Fruit fly (Drosophila melanogaster) whole organism, embryonic: ENCODE measurements around the gene EAChm.
A peak's percentile ranks its signal among the peaks of the same experiment; 100 is the strongest.

ENCODE experiments used
- Adf1 ChIP-seq: fragments of 200-800 bp; sonication (Bioruptor generic); IDR thresholded peaks from 2 replicates; pipeline ENCODE4 v1.3.6; 2022; ENCODE audit warnings: missing biosample characterization, missing genetic modification characterization
- CG10209 ChIP-seq: fragments of 200-800 bp; sonication (Bioruptor generic); optimal IDR thresholded peaks from 3 replicates; lab custom pipeline; 2017; ENCODE audit warnings: missing biosample characterization, mild to moderate bottlenecking, missing genetic modification characterization, missing genetic modification reagents
- CG11085 ChIP-seq: fragments of 200-800 bp; sonication (Bioruptor generic); IDR thresholded peaks from 2 replicates; pipeline ENCODE4 v1.3.6; 2022; ENCODE audit warnings: missing biosample characterization, missing genetic modification characterization
- CG11504 ChIP-seq: fragments of 200-800 bp; sonication (Bioruptor generic); optimal IDR thresholded peaks from 3 replicates; lab custom pipeline; 2019; ENCODE audit warnings: missing biosample characterization, mild to moderate bottlenecking, missing genetic modification characterization, moderate library complexity
- CG12299 ChIP-seq: fragments of 200-800 bp; sonication (Bioruptor generic); optimal IDR thresholded peaks from 2 replicates; lab custom pipeline; 2018; ENCODE audit warnings: missing biosample characterization, mild to moderate bottlenecking, missing genetic modification characterization
- CG1233 ChIP-seq: fragments of 200-800 bp; sonication (Bioruptor generic); optimal IDR thresholded peaks from 4 replicates; lab custom pipeline; 2018; ENCODE audit warnings: missing biosample characterization, mild to moderate bottlenecking, missing genetic modification characterization
- CG12659 ChIP-seq: fragments of 200-800 bp; sonication (Bioruptor generic); optimal IDR thresholded peaks from 3 replicates; lab custom pipeline; 2017; ENCODE audit warnings: mild to moderate bottlenecking, missing biosample characterization, missing genetic modification reagents, missing genetic modification characterization
- CG13296 ChIP-seq: fragments of 200-800 bp; sonication (Bioruptor generic); optimal IDR thresholded peaks from 3 replicates; lab custom pipeline; 2018; ENCODE audit warnings: missing biosample characterization, mild to moderate bottlenecking, missing genetic modification characterization
- CG15514 ChIP-seq: fragments of 200-800 bp; sonication (Bioruptor generic); optimal IDR thresholded peaks from 3 replicates; lab custom pipeline; 2017; ENCODE audit warnings: missing biosample characterization, missing genetic modification characterization, mild to moderate bottlenecking, moderate library complexity, missing genetic modification reagents
- CG17328 ChIP-seq: fragments of 200-800 bp; sonication (Bioruptor generic); IDR thresholded peaks from 2 replicates; pipeline ENCODE4 v1.3.6; 2022; ENCODE audit warnings: missing biosample characterization, missing genetic modification characterization
- CG17361 ChIP-seq: fragments of 200-800 bp; sonication (Bioruptor generic); IDR thresholded peaks from 3 replicates; pipeline ENCODE4 v1.3.6; 2022; ENCODE audit warnings: missing biosample characterization, missing genetic modification characterization
- CG17568 ChIP-seq: fragments of 200-800 bp; sonication (Bioruptor generic); optimal IDR thresholded peaks from 2 replicates; lab custom pipeline; 2018; ENCODE audit warnings: missing biosample characterization, mild to moderate bottlenecking, missing genetic modification characterization, moderate library complexity
- CG1792 ChIP-seq: fragments of 200-800 bp; sonication (Bioruptor generic); optimal IDR thresholded peaks from 2 replicates; lab custom pipeline; 2016; ENCODE audit warnings: missing biosample characterization, missing genetic modification characterization
- CG2202 ChIP-seq: fragments of 200-800 bp; sonication (Bioruptor generic); optimal IDR thresholded peaks from 2 replicates; lab custom pipeline; 2018; ENCODE audit warnings: missing biosample characterization, mild to moderate bottlenecking, missing genetic modification characterization
- CG30020 ChIP-seq: fragments of 200-800 bp; optimal IDR thresholded peaks from 2 replicates; lab custom pipeline; 2019; ENCODE audit warnings: missing biosample characterization, mild to moderate bottlenecking, missing genetic modification characterization, moderate library complexity
- CG31365 ChIP-seq: fragments of 200-800 bp; sonication (Bioruptor generic); optimal IDR thresholded peaks from 2 replicates; lab custom pipeline; 2018; ENCODE audit warnings: missing biosample characterization, mild to moderate bottlenecking, missing genetic modification characterization
- CG33557 ChIP-seq: fragments of 200-800 bp; sonication (Bioruptor generic); optimal IDR thresholded peaks from 2 replicates; lab custom pipeline; 2019; ENCODE audit warnings: missing biosample characterization, mild to moderate bottlenecking, missing genetic modification characterization, moderate library complexity
- CG42726 ChIP-seq: fragments of 200-800 bp; sonication (Bioruptor generic); IDR thresholded peaks from 2 replicates; pipeline ENCODE4 v1.3.6; 2022; ENCODE audit warnings: missing biosample characterization, missing genetic modification characterization; ENCODE audit not compliant: partially characterized antibody
- CG43689 ChIP-seq: fragments of 200-800 bp; sonication (Bioruptor generic); IDR thresholded peaks from 2 replicates; pipeline ENCODE4 v1.3.6; 2022; ENCODE audit warnings: missing biosample characterization, missing genetic modification characterization
- CG4820 ChIP-seq: fragments of 200-800 bp; sonication (Bioruptor generic); optimal IDR thresholded peaks from 3 replicates; lab custom pipeline; 2016; ENCODE audit warnings: missing biosample characterization, missing genetic modification characterization
- Camta ChIP-seq: fragments of 200-800 bp; sonication (Bioruptor generic); optimal IDR thresholded peaks from 2 replicates; lab custom pipeline; 2016; ENCODE audit warnings: missing biosample characterization, missing genetic modification characterization
- D19A ChIP-seq: fragments of 200-800 bp; optimal IDR thresholded peaks from 3 replicates; lab custom pipeline; 2019; ENCODE audit warnings: missing biosample characterization, mild to moderate bottlenecking, missing genetic modification characterization, moderate library complexity
- Dad ChIP-seq: fragments of 200-800 bp; sonication (Bioruptor generic); optimal IDR thresholded peaks from 3 replicates; lab custom pipeline; 2016; ENCODE audit warnings: missing biosample characterization, missing genetic modification characterization
- Dek ChIP-seq: fragments of 200-800 bp; sonication (Bioruptor generic); optimal IDR thresholded peaks from 3 replicates; lab custom pipeline; 2019; ENCODE audit warnings: missing biosample characterization, mild to moderate bottlenecking, missing genetic modification characterization, moderate library complexity
- Fer2 ChIP-seq: fragments of 200-800 bp; sonication (Bioruptor generic); optimal IDR thresholded peaks from 2 replicates; lab custom pipeline; 2018; ENCODE audit warnings: missing biosample characterization, mild to moderate bottlenecking, missing genetic modification characterization, moderate library complexity
- H15 ChIP-seq: fragments of 200-800 bp; sonication (Bioruptor generic); IDR thresholded peaks from 3 replicates; pipeline ENCODE4 v1.3.6; 2022; ENCODE audit warnings: missing biosample characterization, missing genetic modification characterization
- Lpt ChIP-seq: fragments of >200 bp; optimal IDR thresholded peaks from 2 replicates; lab custom pipeline; 2018; ENCODE audit warnings: missing biosample characterization, missing genetic modification characterization
- NK7.1 ChIP-seq: fragments of 200-800 bp; sonication (Bioruptor generic); optimal IDR thresholded peaks from 3 replicates; lab custom pipeline; 2016; ENCODE audit warnings: missing biosample characterization, missing genetic modification characterization
- Nf-YA ChIP-seq: fragments of 200-800 bp; sonication (Bioruptor generic); IDR thresholded peaks from 2 replicates; pipeline ENCODE4 v1.3.6; 2022; ENCODE audit warnings: missing biosample characterization, missing genetic modification characterization
- PHDP ChIP-seq: fragments of 200-800 bp; sonication (Bioruptor generic); optimal IDR thresholded peaks from 3 replicates; lab custom pipeline; 2018; ENCODE audit warnings: missing biosample characterization, mild to moderate bottlenecking, missing genetic modification characterization, moderate library complexity
- Ptx1 ChIP-seq: fragments of 200-800 bp; sonication (Bioruptor generic); IDR thresholded peaks from 2 replicates; pipeline ENCODE4 v1.3.6; 2022; ENCODE audit warnings: missing biosample characterization, missing genetic modification characterization
- Rfx ChIP-seq: fragments of 200-800 bp; sonication (Bioruptor generic); IDR thresholded peaks from 2 replicates; pipeline ENCODE4 v1.3.6; 2022; ENCODE audit warnings: missing biosample characterization, missing genetic modification characterization
- al ChIP-seq: fragments of 200-800 bp; sonication (Bioruptor generic); IDR thresholded peaks from 2 replicates; pipeline ENCODE4 v1.3.6; 2022; ENCODE audit warnings: missing biosample characterization, missing genetic modification characterization
- bowl ChIP-seq: fragments of 200-800 bp; sonication (Bioruptor generic); IDR thresholded peaks from 2 replicates; pipeline ENCODE4 v1.3.6; 2022; ENCODE audit warnings: missing biosample characterization, missing genetic modification characterization
- caup ChIP-seq: fragments of 200-800 bp; sonication (Bioruptor generic); optimal IDR thresholded peaks from 3 replicates; lab custom pipeline; 2017; ENCODE audit warnings: missing biosample characterization, mild to moderate bottlenecking, missing genetic modification characterization, moderate library complexity; ENCODE audit not compliant: severe bottlenecking
- ci ChIP-seq: fragments of 200-800 bp; sonication (Bioruptor generic); IDR thresholded peaks from 3 replicates; pipeline ENCODE4 v1.3.6; 2022; ENCODE audit warnings: missing biosample characterization, missing genetic modification characterization
- crol ChIP-seq: fragments of 200-800 bp; sonication (Bioruptor generic); IDR thresholded peaks from 2 replicates; pipeline ENCODE4 v1.3.6; 2022; ENCODE audit warnings: missing biosample characterization, missing genetic modification characterization
- fd3F ChIP-seq: fragments of 200-800 bp; sonication (Bioruptor generic); optimal IDR thresholded peaks from 2 replicates; lab custom pipeline; 2018; ENCODE audit warnings: missing biosample characterization, mild to moderate bottlenecking, missing genetic modification characterization, moderate library complexity
- grau ChIP-seq: fragments of 200-800 bp; optimal IDR thresholded peaks from 3 replicates; lab custom pipeline; 2019; ENCODE audit warnings: missing biosample characterization, mild to moderate bottlenecking, missing genetic modification characterization, moderate library complexity
- mld ChIP-seq: fragments of 200-800 bp; sonication (Bioruptor generic); IDR thresholded peaks from 3 replicates; pipeline ENCODE4 v1.3.6; 2022; ENCODE audit warnings: missing biosample characterization, missing genetic modification characterization; ENCODE audit not compliant: partially characterized antibody
- peb ChIP-seq: fragments of 200-800 bp; sonication (Bioruptor generic); IDR thresholded peaks from 2 replicates; pipeline ENCODE4 v1.3.6; 2022; ENCODE audit warnings: missing biosample characterization, missing genetic modification characterization
- pho ChIP-seq: fragments of 200-800 bp; sonication (Bioruptor generic); optimal IDR thresholded peaks from 2 replicates; lab custom pipeline; 2016; ENCODE audit warnings: missing biosample characterization, missing genetic modification characterization
- rib ChIP-seq: fragments of 200-800 bp; sonication (Bioruptor generic); IDR thresholded peaks from 2 replicates; pipeline ENCODE4 v1.3.6; 2022; ENCODE audit warnings: missing biosample characterization, missing genetic modification characterization
- run ChIP-seq: fragments of 200-800 bp; sonication (Bioruptor generic); optimal IDR thresholded peaks from 3 replicates; lab custom pipeline; 2018; ENCODE audit warnings: missing biosample characterization, mild to moderate bottlenecking, missing genetic modification characterization
- scrt ChIP-seq: fragments of 200-800 bp; sonication (Bioruptor generic); optimal IDR thresholded peaks from 2 replicates; lab custom pipeline; 2018; ENCODE audit warnings: missing biosample characterization, mild to moderate bottlenecking, missing genetic modification characterization, moderate library complexity
- seq ChIP-seq: fragments of 200-800 bp; sonication (Bioruptor generic); IDR thresholded peaks from 2 replicates; pipeline ENCODE4 v1.3.6; 2022; ENCODE audit warnings: missing biosample characterization, missing genetic modification characterization
- sob ChIP-seq: fragments of 200-800 bp; sonication (Bioruptor generic); IDR thresholded peaks from 2 replicates; pipeline ENCODE4 v1.3.6; 2022; ENCODE audit warnings: missing biosample characterization, missing genetic modification characterization
- unpg ChIP-seq: fragments of 200-800 bp; sonication (Bioruptor generic); optimal IDR thresholded peaks from 3 replicates; lab custom pipeline; 2018; ENCODE audit warnings: missing biosample characterization, mild to moderate bottlenecking, missing genetic modification characterization, moderate library complexity
- vvl ChIP-seq: fragments of 200-800 bp; sonication (Bioruptor generic); IDR thresholded peaks from 2 replicates; pipeline ENCODE4 v1.3.6; 2022; ENCODE audit warnings: missing biosample characterization, missing genetic modification characterization

The EAChm gene

DNA sequence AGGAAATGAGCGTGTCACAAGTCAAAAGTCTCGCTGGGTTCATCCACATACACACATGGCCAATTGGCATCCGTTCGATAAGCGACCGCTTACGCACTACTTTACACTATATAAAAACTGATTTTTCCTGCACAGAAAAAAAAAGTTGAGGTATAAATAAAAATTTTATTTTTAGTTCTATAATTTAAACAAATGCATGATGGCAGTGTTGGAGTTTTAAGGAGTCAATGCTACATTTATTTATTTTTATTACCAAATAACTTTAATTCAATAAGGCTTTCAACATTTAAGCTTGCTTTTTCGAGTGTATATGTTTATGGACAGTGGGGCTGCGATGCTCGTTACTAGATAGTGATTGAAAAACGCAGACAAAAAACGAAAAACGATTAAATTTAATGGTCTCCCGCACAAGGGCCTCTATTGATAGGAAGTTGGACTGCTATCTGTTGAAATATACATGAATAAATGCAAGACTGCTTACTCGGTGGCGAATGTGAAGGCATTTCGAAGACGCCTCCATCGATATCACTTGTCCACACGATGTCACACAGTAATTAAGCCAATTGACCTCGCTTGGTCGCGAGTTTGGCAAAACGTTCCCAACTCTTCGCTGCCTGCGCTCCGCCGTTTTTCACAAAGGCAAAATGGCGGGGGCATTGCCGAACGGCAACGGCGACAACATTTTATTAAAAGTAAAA lies 42.8 kb upstream of the EAChm start (continued):
- TF ChIP-seq H15 (GFP tag; lab: Robert Waterston, UW) (0 out of 3 replicates have a peak, but pooled peaks have one; percentile 35), CG17328 (GFP tag; lab: Robert Waterston, UW) (peak; percentile 75), CG12299 (peak; percentile 62), peb (GFP tag; lab: Robert Waterston, UW) (0 out of 2 replicates have a peak, but pooled peaks have one; percentile 49), bowl (no peak), Adf1 (GFP tag; lab: Robert Waterston, UW) (no peak), CG42726 (GFP tag; lab: Robert Waterston, UW) (no peak), CG1233 (GFP tag; lab: Kevin White, UChicago) (peak; percentile 74), Lpt (GFP tag; lab: Kevin White, UChicago) (no peak), ci (GFP tag; lab: Robert Waterston, UW) (peak; percentile 86), Ptx1 (GFP tag; lab: Robert Waterston, UW) (peak; percentile 82), CG15514 (peak; percentile 38), PHDP (tag; lab: Kevin White, UChicago) (peak; percentile 82), CG11504 (tag; lab: Kevin White, UChicago) (peak; percentile 89), mld (GFP tag; lab: Robert Waterston, UW) (no peak), rib (GFP tag; lab: Robert Waterston, UW) (no peak), NK7.1 (no peak), Fer2 (tag; lab: Kevin White, UChicago) (peak; percentile 53), CG2202 (tag; lab: Kevin White, UChicago) (peak; percentile 36), pho (GFP tag; lab: Kevin White, UChicago) (no peak), Dek (tag; lab: Kevin White, UChicago) (peak; percentile 63), Dad (GFP tag; lab: Kevin White, UChicago) (no peak), grau (tag; lab: Kevin White, UChicago) (peak; percentile 78), Nf-YA (GFP tag; lab: Robert Waterston, UW) (no peak), CG43689 (GFP tag; lab: Robert Waterston, UW) (peak; percentile 9; the same call in 1 of the 2 replicates), CG30020 (peak; percentile 4), CG31365 (tag; lab: Kevin White, UChicago) (no peak), seq (peak; percentile 65), CG10209 (GFP tag; lab: Kevin White, UChicago) (peak; percentile 45), scrt (GFP tag; lab: Kevin White, UChicago) (peak; percentile 60), run (tag; lab: Kevin White, UChicago) (peak; percentile 63), unpg (GFP tag; lab: Kevin White, UChicago) (peak; percentile 92), CG11085 (0 out of 2 replicates have a peak, but pooled peaks have one; percentile 33), caup (GFP tag; lab: Kevin White, UChicago) (peak; percentile 35), CG1792 (GFP tag; lab: Kevin White, UChicago) (peak; percentile 62), D19A (tag; lab: Kevin White, UChicago) (peak; percentile 72), al (GFP tag; lab: Robert Waterston, UW) (peak; percentile 38; the same call in 1 of the 2 replicates), fd3F (GFP tag; lab: Kevin White, UChicago) (peak; percentile 68), CG12659 (GFP tag; lab: Kevin White, UChicago) (peak; percentile 64), Rfx (GFP tag; lab: Robert Waterston, UW) (peak; percentile 75), Camta (peak; percentile 18), CG33557 (GFP tag; lab: Kevin White, UChicago) (peak; percentile 78), crol (no peak), CG17568 (peak; percentile 50), CG4820 (GFP tag; lab: Kevin White, UChicago) (peak; percentile 75), CG13296 (GFP tag; lab: Kevin White, UChicago) (peak; percentile 71), vvl (GFP tag; lab: Robert Waterston, UW) (peak; percentile 77), sob (peak; percentile 80), CG17361 (GFP tag; lab: Robert Waterston, UW) (peak; percentile 84)
